Fruit fly (Drosophila melanogaster) whole organism, embryonic: ENCODE data around the gene CG10470.

Experiments used
- Bdp1 ChIP-seq: fragments of 200-800 bp; sonication (Bioruptor generic); optimal IDR thresholded peaks from 3 replicates; lab custom pipeline; 2016; ENCODE audit warnings: missing biosample characterization, missing genetic modification characterization
- CG10543 ChIP-seq: fragments of 200-800 bp; sonication (Bioruptor generic); optimal IDR thresholded peaks from 3 replicates; lab custom pipeline; 2017; ENCODE audit warnings: missing biosample characterization, mild to moderate bottlenecking, missing genetic modification characterization, moderate library complexity
- CG18476 ChIP-seq: fragments of 200-800 bp; sonication (Bioruptor generic); optimal IDR thresholded peaks from 2 replicates; lab custom pipeline; 2016; ENCODE audit warnings: missing biosample characterization, mild to moderate bottlenecking, missing genetic modification characterization
- CG31441 ChIP-seq: fragments of 200-800 bp; sonication (Bioruptor generic); IDR thresholded peaks from 2 replicates; pipeline ENCODE4 v1.3.6; 2022; ENCODE audit warnings: missing biosample characterization, missing genetic modification characterization
- CG32532 ChIP-seq: fragments of 200-800 bp; sonication (Bioruptor generic); IDR thresholded peaks from 2 replicates; pipeline ENCODE4 v1.3.6; 2022; ENCODE audit warnings: missing biosample characterization, missing genetic modification characterization
- CG3838 ChIP-seq: fragments of 200-800 bp; sonication (Bioruptor generic); optimal IDR thresholded peaks from 3 replicates; lab custom pipeline; 2016; ENCODE audit warnings: missing biosample characterization, missing genetic modification characterization
- CG6254 ChIP-seq: fragments of 200-800 bp; sonication (Bioruptor generic); optimal IDR thresholded peaks from 3 replicates; lab custom pipeline; 2017; ENCODE audit warnings: mild to moderate bottlenecking, missing biosample characterization, missing genetic modification reagents, missing genetic modification characterization
- CG6689 ChIP-seq: fragments of 200-800 bp; sonication (Bioruptor generic); IDR thresholded peaks from 2 replicates; pipeline ENCODE4 v1.3.6; 2022; ENCODE audit warnings: missing biosample characterization, missing genetic modification characterization
- CG8478 ChIP-seq: fragments of >200 bp; optimal IDR thresholded peaks from 2 replicates; lab custom pipeline; 2018
- CG9437 ChIP-seq: fragments of 200-800 bp; sonication (Bioruptor generic); optimal IDR thresholded peaks from 2 replicates; lab custom pipeline; 2018; ENCODE audit warnings: missing biosample characterization, mild to moderate bottlenecking, missing genetic modification characterization
- CG9727 ChIP-seq: fragments of 200-800 bp; sonication (Bioruptor generic); optimal IDR thresholded peaks from 3 replicates; lab custom pipeline; 2017; ENCODE audit warnings: missing biosample characterization, mild to moderate bottlenecking, missing genetic modification characterization
- CG9932 ChIP-seq: fragments of 200-800 bp; sonication (Bioruptor generic); IDR thresholded peaks from 2 replicates; pipeline ENCODE4 v1.3.6; 2022; ENCODE audit warnings: missing biosample characterization, missing genetic modification characterization
- D ChIP-seq, 2 experiments: fragments of 200-800 bp in 1 of 2; fragments of >200 bp in 1 of 2; sonication (Bioruptor generic) in 1 of 2; optimal IDR thresholded peaks; 2 replicates in 1 of 2; 3 replicates in 1 of 2; lab custom pipeline; 2017; ENCODE audit warnings: mild to moderate bottlenecking in 1 of 2, missing biosample characterization in 1 of 2, missing genetic modification characterization in 1 of 2, missing genetic modification reagents in 1 of 2
- E2f1 ChIP-seq: fragments of 200-800 bp; sonication (Bioruptor generic); IDR thresholded peaks from 2 replicates; pipeline ENCODE4 v1.3.6; 2022; ENCODE audit warnings: missing biosample characterization, missing genetic modification characterization
- E2f2 ChIP-seq: fragments of 200-800 bp; sonication (Bioruptor generic); IDR thresholded peaks from 2 replicates; pipeline ENCODE4 v1.3.6; 2022; ENCODE audit warnings: missing biosample characterization, missing genetic modification characterization
- HLH54F ChIP-seq: fragments of 200-800 bp; sonication (Bioruptor generic); optimal IDR thresholded peaks from 3 replicates; lab custom pipeline; 2016; ENCODE audit warnings: missing biosample characterization, missing genetic modification characterization
- Kr ChIP-seq: fragments of 200-800 bp; sonication (Bioruptor generic); optimal IDR thresholded peaks from 2 replicates; lab custom pipeline; 2017; ENCODE audit warnings: missing biosample characterization, mild to moderate bottlenecking, missing genetic modification characterization
- Lim3 ChIP-seq: fragments of 200-800 bp; sonication (Bioruptor generic); IDR thresholded peaks from 2 replicates; pipeline ENCODE4 v1.3.6; 2022; ENCODE audit warnings: missing biosample characterization, missing genetic modification characterization
- MBD-R2 ChIP-seq: fragments of 200-800 bp; sonication (Bioruptor generic); IDR thresholded peaks from 2 replicates; pipeline ENCODE4 v1.3.6; 2022; ENCODE audit warnings: missing biosample characterization, missing genetic modification characterization
- Mes4 ChIP-seq: fragments of 200-800 bp; sonication (Bioruptor generic); optimal IDR thresholded peaks from 2 replicates; lab custom pipeline; 2016; ENCODE audit warnings: missing biosample characterization, missing genetic modification characterization
- Poxn ChIP-seq: fragments of 200-800 bp; sonication (Bioruptor generic); IDR thresholded peaks from 2 replicates; pipeline ENCODE4 v1.3.6; 2022; ENCODE audit warnings: missing biosample characterization, missing genetic modification characterization
- Taf1 ChIP-seq: fragments of 200-800 bp; sonication (Bioruptor generic); IDR thresholded peaks from 2 replicates; pipeline ENCODE4 v1.3.6; 2022; ENCODE audit warnings: missing biosample characterization, missing genetic modification characterization
- Xbp1 ChIP-seq: fragments of 200-800 bp; sonication (Bioruptor generic); optimal IDR thresholded peaks from 3 replicates; lab custom pipeline; 2016; ENCODE audit warnings: missing biosample characterization, mild to moderate bottlenecking, missing genetic modification characterization
- aop ChIP-seq: fragments of 200-800 bp; sonication (Bioruptor generic); IDR thresholded peaks from 2 replicates; pipeline ENCODE4 v1.3.6; 2022; ENCODE audit warnings: missing biosample characterization, missing genetic modification characterization
- ato ChIP-seq: fragments of 200-800 bp; sonication (Bioruptor generic); IDR thresholded peaks from 2 replicates; pipeline ENCODE4 v1.3.6; 2022; ENCODE audit warnings: missing biosample characterization, missing genetic modification characterization; ENCODE audit not compliant: partially characterized antibody
- bbx ChIP-seq: fragments of 200-800 bp; sonication (Bioruptor generic); IDR thresholded peaks from 2 replicates; pipeline ENCODE4 v1.3.6; 2022; ENCODE audit warnings: missing biosample characterization, missing genetic modification characterization; ENCODE audit not compliant: partially characterized antibody
- bsh ChIP-seq, 2 experiments: fragments of 200-800 bp; sonication (Bioruptor generic); optimal IDR thresholded peaks; 2 replicates each; lab custom pipeline; 2017 to 2018; ENCODE audit warnings: mild to moderate bottlenecking in 2 of 2, missing biosample characterization in 2 of 2, missing genetic modification characterization in 2 of 2, moderate library complexity in 1 of 2
- cas ChIP-seq: fragments of 200-800 bp; sonication (Bioruptor generic); IDR thresholded peaks from 2 replicates; pipeline ENCODE4 v1.3.6; 2022; ENCODE audit warnings: missing biosample characterization, missing genetic modification characterization
- cwo ChIP-seq: fragments of 200-800 bp; sonication (Bioruptor generic); optimal IDR thresholded peaks from 3 replicates; lab custom pipeline; 2017; ENCODE audit warnings: missing biosample characterization, missing genetic modification characterization, mild to moderate bottlenecking, moderate library complexity, missing genetic modification reagents
- fd102C ChIP-seq: fragments of 200-800 bp; sonication (Bioruptor generic); optimal IDR thresholded peaks from 2 replicates; lab custom pipeline; 2018; ENCODE audit warnings: missing biosample characterization, mild to moderate bottlenecking, missing genetic modification characterization, moderate library complexity
- fru ChIP-seq: fragments of >200 bp; optimal IDR thresholded peaks from 2 replicates; lab custom pipeline; 2017
- ftz-f1 ChIP-seq: fragments of 200-800 bp; sonication (Bioruptor generic); optimal IDR thresholded peaks from 2 replicates; lab custom pipeline; 2016; ENCODE audit warnings: missing biosample characterization, missing genetic modification characterization
- gem ChIP-seq: fragments of 200-800 bp; sonication (Bioruptor generic); optimal IDR thresholded peaks from 2 replicates; lab custom pipeline; 2019; ENCODE audit warnings: missing biosample characterization, mild to moderate bottlenecking, missing genetic modification characterization, moderate library complexity
- hb ChIP-seq: fragments of 200-800 bp; sonication (Bioruptor generic); IDR thresholded peaks from 3 replicates; pipeline ENCODE4 v1.3.6; 2022; ENCODE audit warnings: missing biosample characterization, missing genetic modification characterization; ENCODE audit not compliant: partially characterized antibody
- lola ChIP-seq, 3 experiments: fragments of >200 bp in 2 of 3; fragments of 200-800 bp in 1 of 3; sonication (Bioruptor generic) in 1 of 3; optimal IDR thresholded peaks; 2 replicates each; lab custom pipeline; 2017 to 2019; ENCODE audit warnings: missing biosample characterization in 3 of 3, missing genetic modification characterization in 3 of 3, mild to moderate bottlenecking in 1 of 3, moderate library complexity in 1 of 3
- mam ChIP-seq: fragments of 200-800 bp; sonication (Bioruptor generic); optimal IDR thresholded peaks from 3 replicates; lab custom pipeline; 2016; ENCODE audit warnings: missing biosample characterization, missing genetic modification characterization
- mirr ChIP-seq: fragments of 200-800 bp; sonication (Bioruptor generic); optimal IDR thresholded peaks from 3 replicates; lab custom pipeline; 2018; ENCODE audit warnings: missing biosample characterization, mild to moderate bottlenecking, missing genetic modification characterization
- nom ChIP-seq: fragments of 200-800 bp; sonication (Bioruptor generic); optimal IDR thresholded peaks from 2 replicates; lab custom pipeline; 2017; ENCODE audit warnings: missing biosample characterization, missing genetic modification characterization, mild to moderate bottlenecking, moderate library complexity, missing genetic modification reagents
- onecut ChIP-seq: fragments of 200-800 bp; sonication (Bioruptor generic); IDR thresholded peaks from 2 replicates; pipeline ENCODE4 v1.3.6; 2022; ENCODE audit warnings: missing biosample characterization, missing genetic modification characterization
- pan ChIP-seq, 4 experiments: fragments of >200 bp in 3 of 4; fragments of 200-800 bp in 1 of 4; sonication (Bioruptor generic) in 1 of 4; optimal IDR thresholded peaks in 3 of 4; IDR thresholded peaks in 1 of 4; 2 replicates each; pipeline versions ENCODE4 v1.3.6 to Lab custom; 2017 to 2022; ENCODE audit warnings: missing biosample characterization in 2 of 4, missing genetic modification characterization in 2 of 4, mixed read lengths in 1 of 4
- pnt ChIP-seq: fragments of 200-800 bp; sonication (Bioruptor generic); optimal IDR thresholded peaks from 3 replicates; lab custom pipeline; 2016; ENCODE audit warnings: missing biosample characterization, missing genetic modification characterization
- pros ChIP-seq: fragments of 200-800 bp; sonication (Bioruptor generic); optimal IDR thresholded peaks from 3 replicates; lab custom pipeline; 2019; ENCODE audit warnings: missing biosample characterization, mild to moderate bottlenecking, missing genetic modification characterization, moderate library complexity
- repo ChIP-seq: fragments of 200-800 bp; sonication (Bioruptor generic); optimal IDR thresholded peaks from 2 replicates; lab custom pipeline; 2016; ENCODE audit warnings: missing biosample characterization, missing genetic modification characterization
- salm ChIP-seq: fragments of 200-800 bp; sonication (Bioruptor generic); optimal IDR thresholded peaks from 2 replicates; lab custom pipeline; 2018; ENCODE audit warnings: missing biosample characterization, mild to moderate bottlenecking, missing genetic modification characterization
- sd ChIP-seq: fragments of 200-800 bp; sonication (Bioruptor generic); optimal IDR thresholded peaks from 3 replicates; lab custom pipeline; 2018; ENCODE audit warnings: missing biosample characterization, mild to moderate bottlenecking, missing genetic modification characterization, moderate library complexity
- unc-4 ChIP-seq: fragments of 200-800 bp; sonication (Bioruptor generic); IDR thresholded peaks from 2 replicates; pipeline ENCODE4 v1.3.6; 2022; ENCODE audit warnings: missing biosample characterization, missing genetic modification characterization; ENCODE audit not compliant: partially characterized antibody
- usp ChIP-seq: fragments of >200 bp; optimal IDR thresholded peaks from 2 replicates; lab custom pipeline; 2017; ENCODE audit warnings: missing biosample characterization, missing genetic modification characterization
- vvl ChIP-seq: fragments of 200-800 bp; sonication (Bioruptor generic); IDR thresholded peaks from 2 replicates; pipeline ENCODE4 v1.3.6; 2022; ENCODE audit warnings: missing biosample characterization, missing genetic modification characterization
- zen ChIP-seq: fragments of 200-800 bp; sonication (Bioruptor generic); optimal IDR thresholded peaks from 3 replicates; lab custom pipeline; 2018; ENCODE audit warnings: missing biosample characterization, mild to moderate bottlenecking, missing genetic modification characterization, moderate library complexity
- zf30C ChIP-seq: fragments of 200-800 bp; sonication (Bioruptor generic); optimal IDR thresholded peaks from 3 replicates; lab custom pipeline; 2018; ENCODE audit warnings: missing biosample characterization, mild to moderate bottlenecking, missing genetic modification characterization

CG10470 gene

DNA sequence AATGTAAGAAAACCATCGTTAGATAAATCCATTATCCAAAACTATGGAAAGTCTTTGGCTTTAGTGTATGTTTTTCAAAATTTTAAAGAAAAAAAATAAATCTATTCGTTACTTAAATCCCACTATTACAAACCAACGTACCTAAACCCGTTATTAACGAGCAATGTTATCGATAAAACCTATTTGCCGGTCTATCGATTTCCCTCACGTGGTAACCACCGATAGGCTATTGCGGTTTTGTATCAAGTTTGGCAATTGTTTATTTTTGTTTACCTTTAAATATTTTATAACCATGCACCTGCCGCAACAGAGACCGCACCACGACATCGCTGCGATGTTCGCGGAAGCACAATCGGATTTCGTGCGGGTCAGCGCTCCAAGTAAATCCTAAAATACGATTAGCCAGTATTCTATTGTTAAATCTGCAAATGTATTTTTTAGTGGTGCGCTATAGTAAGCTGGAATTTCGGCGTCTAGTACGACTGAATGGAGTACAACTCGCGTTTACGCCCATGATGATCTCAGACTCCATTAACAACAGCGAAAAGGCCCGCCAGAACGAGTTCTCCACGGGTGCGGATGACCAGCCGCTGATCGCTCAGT lies 14.3 kb downstream of the CG10470 start, which contains the start of gene Dus4 (continued):
- TF ChIP-seq CG3838 (GFP tag; lab: Kevin White, UChicago): no peak
- peak; percentile 93 for TF ChIP-seq hb (GFP tag; lab: Robert Waterston, UW)
- TF ChIP-seq Xbp1 (GFP tag; lab: Kevin White, UChicago): no peak
- TF ChIP-seq CG18476: no peak
- no peak for TF ChIP-seq CG9932 (GFP tag; lab: Robert Waterston, UW)
- TF ChIP-seq Poxn: no peak
- no peak for TF ChIP-seq Taf1 (GFP tag; lab: Robert Waterston, UW)
- TF ChIP-seq fd102C: no peak
- no peak for TF ChIP-seq zf30C (GFP tag; lab: Kevin White, UChicago)
- TF ChIP-seq Lim3: no peak
- TF ChIP-seq unc-4 (GFP tag; lab: Robert Waterston, UW): peak; percentile 70
- TF ChIP-seq lola (GFP tag; optimal IDR thresholded peaks at IDR 0.05; lab: Kevin White, UChicago): no peak
- TF ChIP-seq CG6689 (GFP tag; lab: Robert Waterston, UW): no peak
- no peak for TF ChIP-seq sd (tag; lab: Kevin White, UChicago)
- no peak for TF ChIP-seq CG9437 (GFP tag; lab: Kevin White, UChicago)
- TF ChIP-seq CG10543 (GFP tag; lab: Kevin White, UChicago): no peak
- TF ChIP-seq mam (GFP tag; lab: Kevin White, UChicago): no peak
- TF ChIP-seq MBD-R2 (GFP tag; lab: Robert Waterston, UW): peak; percentile 40; the same call in 1 of the 2 replicates
- no peak for TF ChIP-seq CG31441 (GFP tag; lab: Robert Waterston, UW)
- TF ChIP-seq bbx (GFP tag; lab: Robert Waterston, UW): peak; percentile 95
- no peak for TF ChIP-seq aop (GFP tag; lab: Robert Waterston, UW)
- TF ChIP-seq onecut (GFP tag; lab: Robert Waterston, UW): no peak
- TF ChIP-seq ato (GFP tag; lab: Robert Waterston, UW): peak; percentile 95
- no peak for TF ChIP-seq fru (lab: Kevin White, UChicago)
- TF ChIP-seq ftz-f1: no peak
- no peak for TF ChIP-seq nom (GFP tag; lab: Kevin White, UChicago)
- no peak for TF ChIP-seq pros
- no peak for TF ChIP-seq E2f1 (GFP tag; lab: Robert Waterston, UW)
- no peak for TF ChIP-seq pan (optimal IDR thresholded peaks at IDR 0.05; lab: Kevin White, UChicago)
- no peak for TF ChIP-seq pan (GFP tag; optimal IDR thresholded peaks at IDR 0.05 in 1 of 2, IDR thresholded peaks at IDR 0.05 in 1 of 2)
- TF ChIP-seq salm (tag; lab: Kevin White, UChicago): no peak
- no peak for TF ChIP-seq vvl (GFP tag; lab: Robert Waterston, UW)
- no peak for TF ChIP-seq bsh (GFP tag; optimal IDR thresholded peaks at IDR 0.05; lab: Kevin White, UChicago)
- no peak for TF ChIP-seq cas
- TF ChIP-seq Bdp1 (GFP tag; lab: Kevin White, UChicago): no peak
- TF ChIP-seq pnt: no peak
- no peak for TF ChIP-seq CG6254
- TF ChIP-seq cwo (GFP tag; lab: Kevin White, UChicago): no peak
- TF ChIP-seq E2f2 (GFP tag; lab: Robert Waterston, UW): peak; percentile 57
- no peak for TF ChIP-seq CG8478
- no peak for TF ChIP-seq gem (tag; lab: Kevin White, UChicago)
- no peak for TF ChIP-seq usp (GFP tag; lab: Kevin White, UChicago)
- TF ChIP-seq D (optimal IDR thresholded peaks at IDR 0.05; lab: Kevin White, UChicago): no peak
- TF ChIP-seq D (GFP tag; optimal IDR thresholded peaks at IDR 0.05; lab: Kevin White, UChicago): no peak
- no peak for TF ChIP-seq Mes4
- TF ChIP-seq repo (GFP tag; lab: Kevin White, UChicago): no peak
- TF ChIP-seq Kr (GFP tag; lab: Kevin White, UChicago): no peak
- no peak for TF ChIP-seq HLH54F (GFP tag; lab: Kevin White, UChicago)
- no peak for TF ChIP-seq zen (tag; lab: Kevin White, UChicago)
- TF ChIP-seq mirr (GFP tag; lab: Kevin White, UChicago): no peak
- TF ChIP-seq CG32532 (GFP tag; lab: Robert Waterston, UW): no peak
- no peak for TF ChIP-seq CG9727
